Worm (Caenorhabditis elegans) whole organism, mixed stage, embryonic: Measurements from ENCODE around the gene C31B8.7.

ENCODE experiments used
- bed-3 ChIP-seq: fragments of 200-800 bp; sonication (Bioruptor generic); optimal IDR thresholded peaks from 3 replicates; lab custom pipeline; 2018; ENCODE audit warnings: mild to moderate bottlenecking, missing genetic modification characterization, moderate library complexity, missing compliant biosample characterization
- ceh-39 ChIP-seq: fragments of 150-350 bp; optimal IDR thresholded peaks from 2 replicates; lab custom pipeline; 2014; ENCODE audit warnings: missing biosample characterization, missing genetic modification characterization
- ceh-83 ChIP-seq: fragments of 200-800 bp; sonication (Bioruptor generic); optimal IDR thresholded peaks from 2 replicates; lab custom pipeline; 2018; ENCODE audit warnings: mild to moderate bottlenecking, missing genetic modification characterization, missing compliant biosample characterization
- elt-3 ChIP-seq: fragments of 150-350 bp; optimal IDR thresholded peaks from 2 replicates; lab custom pipeline; 2014; ENCODE audit warnings: missing biosample characterization, missing genetic modification characterization
- mab-5 ChIP-seq: fragments of 150-350 bp; optimal IDR thresholded peaks from 2 replicates; lab custom pipeline; 2014; ENCODE audit warnings: missing biosample characterization, missing genetic modification characterization
- mls-2 ChIP-seq: sonication (generic microtip); optimal IDR thresholded peaks from 2 replicates; lab custom pipeline; 2016; ENCODE audit warnings: mild to moderate bottlenecking, missing genetic modification characterization, moderate library complexity, missing compliant biosample characterization
- nhr-2 ChIP-seq: fragments of 150-350 bp; optimal IDR thresholded peaks from 2 replicates; lab custom pipeline; 2014; ENCODE audit warnings: missing biosample characterization, missing genetic modification characterization
- nhr-76 ChIP-seq: sonication (generic microtip); optimal IDR thresholded peaks from 2 replicates; lab custom pipeline; 2017; ENCODE audit warnings: missing biosample characterization, missing genetic modification characterization
- pha-4 ChIP-seq: fragments of 150-350 bp; optimal IDR thresholded peaks from 2 replicates; lab custom pipeline; 2018; ENCODE audit warnings: missing biosample characterization, missing genetic modification reagents, missing genetic modification characterization
- snpc-4 ChIP-seq: fragments of 150-350 bp; optimal IDR thresholded peaks from 2 replicates; lab custom pipeline; 2014; ENCODE audit warnings: missing biosample characterization, missing genetic modification characterization
- tbx-8 ChIP-seq: fragments of 200-800 bp; sonication (Bioruptor generic); optimal IDR thresholded peaks from 2 replicates; lab custom pipeline; 2018; ENCODE audit warnings: mild to moderate bottlenecking, missing genetic modification characterization, moderate library complexity, missing compliant biosample characterization
- unc-39 ChIP-seq: fragments of 150-350 bp; optimal IDR thresholded peaks from 2 replicates; lab custom pipeline; 2014; ENCODE audit warnings: missing biosample characterization, missing genetic modification characterization
- unc-62 ChIP-seq: fragments of 150-350 bp; optimal IDR thresholded peaks from 2 replicates; lab custom pipeline; 2014; ENCODE audit warnings: missing biosample characterization, missing genetic modification reagents, missing genetic modification characterization
- ztf-11 ChIP-seq: fragments of 150-350 bp; optimal IDR thresholded peaks from 2 replicates; lab custom pipeline; 2014; ENCODE audit warnings: missing biosample characterization, missing genetic modification characterization

- no peak for TF ChIP-seq snpc-4 (tag; lab: Kevin White, UChicago)
- no peak for TF ChIP-seq ztf-11 (tag; lab: Kevin White, UChicago)
- no peak for TF ChIP-seq elt-3
- TF ChIP-seq mab-5: no peak
- TF ChIP-seq unc-62 (GFP tag; lab: Kevin White, UChicago): no peak
- TF ChIP-seq ceh-39 (tag; lab: Kevin White, UChicago): no peak
- TF ChIP-seq bed-3 (GFP tag; lab: Kevin White, UChicago): no peak
- no peak for TF ChIP-seq pha-4 (tag; lab: Kevin White, UChicago)
- TF ChIP-seq nhr-2 (tag; lab: Kevin White, UChicago): no peak
- no peak for TF ChIP-seq tbx-8 (GFP tag; lab: Kevin White, UChicago)
- TF ChIP-seq ceh-83 (GFP tag; lab: Kevin White, UChicago): no peak
- no peak for TF ChIP-seq mls-2 (tag; lab: Kevin White, UChicago)
- TF ChIP-seq nhr-76: no peak
- no peak for TF ChIP-seq unc-39 (tag; lab: Kevin White, UChicago)
Measured at ce11 chrV:2876188-2876831, 26.8 kb downstream of the C31B8.7 start.
